Fruit fly (Drosophila melanogaster) whole organism, prepupa: ENCODE measurements around the gene 7B2.
A peak's percentile ranks its signal among the peaks of the same experiment; 100 is the strongest.

Source experiments
- Blimp-1 ChIP-seq: fragments of 200-800 bp; sonication (Bioruptor generic); optimal IDR thresholded peaks from 3 replicates; lab custom pipeline; 2017; ENCODE audit warnings: missing biosample characterization, missing genetic modification characterization, mild to moderate bottlenecking, moderate library complexity, missing genetic modification reagents
- CG10631 ChIP-seq: fragments of 200-800 bp; sonication (Bioruptor generic); optimal IDR thresholded peaks from 2 replicates; lab custom pipeline; 2016; ENCODE audit warnings: missing biosample characterization, missing genetic modification characterization
- CG11762 ChIP-seq: fragments of 200-800 bp; sonication (Bioruptor generic); optimal IDR thresholded peaks from 3 replicates; lab custom pipeline; 2016; ENCODE audit warnings: missing biosample characterization, missing genetic modification characterization; ENCODE audit not compliant: insufficient read depth
- CG11902 ChIP-seq: fragments of 200-800 bp; sonication (Bioruptor generic); optimal IDR thresholded peaks from 3 replicates; lab custom pipeline; 2016; ENCODE audit warnings: missing biosample characterization, missing genetic modification characterization
- CG15336 ChIP-seq: fragments of 200-800 bp; sonication (Bioruptor generic); IDR thresholded peaks from 2 replicates; pipeline ENCODE4 v1.3.6; 2022; ENCODE audit warnings: missing biosample characterization, missing genetic modification characterization
- CG31627 ChIP-seq: fragments of 200-800 bp; sonication (Bioruptor generic); optimal IDR thresholded peaks from 3 replicates; lab custom pipeline; 2016; ENCODE audit warnings: missing biosample characterization, missing genetic modification characterization
- CG32006 ChIP-seq: fragments of 200-800 bp; sonication (Bioruptor generic); optimal IDR thresholded peaks from 3 replicates; lab custom pipeline; 2017; ENCODE audit warnings: missing biosample characterization, mild to moderate bottlenecking, missing genetic modification characterization
- CG34406 ChIP-seq: fragments of 200-800 bp; sonication (Bioruptor generic); optimal IDR thresholded peaks from 3 replicates; lab custom pipeline; 2016; ENCODE audit warnings: missing biosample characterization, missing genetic modification characterization
- CG3919 ChIP-seq: fragments of 200-800 bp; sonication (Bioruptor generic); optimal IDR thresholded peaks from 3 replicates; lab custom pipeline; 2016; ENCODE audit warnings: missing biosample characterization, missing genetic modification characterization
- CG4318 ChIP-seq: fragments of 200-800 bp; sonication (Bioruptor generic); optimal IDR thresholded peaks from 3 replicates; lab custom pipeline; 2017; ENCODE audit warnings: missing biosample characterization, mild to moderate bottlenecking, missing genetic modification characterization
- CG6163 ChIP-seq: fragments of 200-800 bp; sonication (Bioruptor generic); IDR thresholded peaks from 3 replicates; pipeline ENCODE4 v1.3.6; 2022; ENCODE audit warnings: missing biosample characterization, missing genetic modification characterization
- CG6276 ChIP-seq: fragments of 200-800 bp; sonication (Bioruptor generic); optimal IDR thresholded peaks from 2 replicates; lab custom pipeline; 2017; ENCODE audit warnings: missing biosample characterization, mild to moderate bottlenecking, missing genetic modification characterization
- CG6792 ChIP-seq: fragments of 200-800 bp; sonication (Bioruptor generic); optimal IDR thresholded peaks from 3 replicates; lab custom pipeline; 2016; ENCODE audit warnings: missing biosample characterization, missing genetic modification characterization
- CG6808 ChIP-seq: fragments of 200-800 bp; sonication (Bioruptor generic); optimal IDR thresholded peaks from 3 replicates; lab custom pipeline; 2017; ENCODE audit warnings: missing biosample characterization, missing genetic modification characterization, mild to moderate bottlenecking, moderate library complexity, missing genetic modification reagents
- CG6854 ChIP-seq: fragments of 200-800 bp; sonication (Bioruptor generic); optimal IDR thresholded peaks from 2 replicates; lab custom pipeline; 2017; ENCODE audit warnings: missing biosample characterization, mild to moderate bottlenecking, missing genetic modification characterization
- CG8119 ChIP-seq: fragments of 200-800 bp; sonication (Bioruptor generic); IDR thresholded peaks from 3 replicates; pipeline ENCODE4 v1.3.6; 2022; ENCODE audit warnings: missing biosample characterization, missing genetic modification characterization
- CG8319 ChIP-seq: fragments of 200-800 bp; sonication (Bioruptor generic); optimal IDR thresholded peaks from 3 replicates; lab custom pipeline; 2016; ENCODE audit warnings: missing biosample characterization, missing genetic modification characterization
- CG8632 ChIP-seq: fragments of 200-800 bp; sonication (Bioruptor generic); optimal IDR thresholded peaks from 3 replicates; lab custom pipeline; 2016; ENCODE audit warnings: missing biosample characterization, missing genetic modification characterization
- CG9139 ChIP-seq: fragments of 200-800 bp; sonication (Bioruptor generic); optimal IDR thresholded peaks from 3 replicates; lab custom pipeline; 2017; ENCODE audit warnings: missing biosample characterization, mild to moderate bottlenecking, missing genetic modification characterization
- Eip75B ChIP-seq: fragments of 200-800 bp; sonication (Bioruptor generic); optimal IDR thresholded peaks from 3 replicates; lab custom pipeline; 2016; ENCODE audit warnings: missing biosample characterization, missing genetic modification characterization
- Eip78C ChIP-seq: fragments of 200-800 bp; sonication (Bioruptor generic); peaks from one replicate; lab custom pipeline; 2016; ENCODE audit warnings: missing biosample characterization, missing genetic modification characterization
- Eip93F ChIP-seq: fragments of 200-800 bp; sonication (Bioruptor generic); optimal IDR thresholded peaks from 2 replicates; lab custom pipeline; 2016; ENCODE audit warnings: missing biosample characterization, mild to moderate bottlenecking, missing genetic modification characterization
- Ets21C ChIP-seq: fragments of 200-800 bp; sonication (Bioruptor generic); optimal IDR thresholded peaks from 3 replicates; lab custom pipeline; 2016; ENCODE audit warnings: missing biosample characterization, missing genetic modification characterization
- Gug ChIP-seq: fragments of 200-800 bp; sonication (Bioruptor generic); IDR thresholded peaks from 2 replicates; pipeline ENCODE4 v1.3.6; 2022; ENCODE audit warnings: missing biosample characterization, missing genetic modification characterization
- Hr39 ChIP-seq: fragments of 200-800 bp; sonication (Bioruptor generic); optimal IDR thresholded peaks from 2 replicates; lab custom pipeline; 2016; ENCODE audit warnings: missing biosample characterization, missing genetic modification characterization
- Hr4 ChIP-seq: fragments of 200-800 bp; sonication (Bioruptor generic); optimal IDR thresholded peaks from 3 replicates; lab custom pipeline; 2016; ENCODE audit warnings: missing biosample characterization, missing genetic modification characterization
- OdsH ChIP-seq: fragments of 200-800 bp; sonication (Bioruptor generic); optimal IDR thresholded peaks from 3 replicates; lab custom pipeline; 2016; ENCODE audit warnings: missing biosample characterization, missing genetic modification characterization
- Sox102F ChIP-seq: fragments of 200-800 bp; sonication (Bioruptor generic); optimal IDR thresholded peaks from 2 replicates; lab custom pipeline; 2016; ENCODE audit warnings: missing biosample characterization, mild to moderate bottlenecking, missing genetic modification characterization
- Sox14 ChIP-seq: fragments of 200-800 bp; sonication (Bioruptor generic); optimal IDR thresholded peaks from 3 replicates; lab custom pipeline; 2016; ENCODE audit warnings: missing biosample characterization, missing genetic modification characterization
- Sox15 ChIP-seq: fragments of 200-800 bp; sonication (Bioruptor generic); optimal IDR thresholded peaks from 3 replicates; lab custom pipeline; 2016; ENCODE audit warnings: missing biosample characterization, missing genetic modification characterization
- acj6 ChIP-seq: fragments of 200-800 bp; sonication (Bioruptor generic); optimal IDR thresholded peaks from 3 replicates; lab custom pipeline; 2016; ENCODE audit warnings: missing biosample characterization, missing genetic modification characterization
- cyc ChIP-seq: fragments of 200-800 bp; sonication (Bioruptor generic); optimal IDR thresholded peaks from 3 replicates; lab custom pipeline; 2016; ENCODE audit warnings: missing biosample characterization, missing genetic modification characterization
- dac ChIP-seq: fragments of 200-800 bp; sonication (Bioruptor generic); optimal IDR thresholded peaks from 2 replicates; lab custom pipeline; 2017; ENCODE audit warnings: missing biosample characterization, mild to moderate bottlenecking, missing genetic modification characterization
- dsx ChIP-seq: fragments of 200-800 bp; optimal IDR thresholded peaks from 3 replicates; lab custom pipeline; 2019; ENCODE audit warnings: missing biosample characterization, mild to moderate bottlenecking, missing genetic modification characterization, moderate library complexity; ENCODE audit not compliant: poor library complexity, severe bottlenecking
- eg ChIP-seq: fragments of 200-800 bp; sonication (Bioruptor generic); IDR thresholded peaks from 3 replicates; pipeline ENCODE4 v1.3.6; 2022; ENCODE audit warnings: missing biosample characterization, missing genetic modification characterization
- esn ChIP-seq: fragments of 200-800 bp; sonication (Bioruptor generic); optimal IDR thresholded peaks from 2 replicates; lab custom pipeline; 2016; ENCODE audit warnings: missing biosample characterization, mild to moderate bottlenecking, missing genetic modification characterization, moderate library complexity
- fd59A ChIP-seq: fragments of 200-800 bp; sonication (Bioruptor generic); optimal IDR thresholded peaks from 2 replicates; lab custom pipeline; 2017; ENCODE audit warnings: missing biosample characterization, mild to moderate bottlenecking, missing genetic modification characterization, missing genetic modification reagents
- fkh ChIP-seq: fragments of 200-800 bp; sonication (Bioruptor generic); optimal IDR thresholded peaks from 3 replicates; lab custom pipeline; 2017; ENCODE audit warnings: missing biosample characterization, mild to moderate bottlenecking, missing genetic modification characterization, moderate library complexity
- lz ChIP-seq: fragments of 200-800 bp; sonication (Bioruptor generic); optimal IDR thresholded peaks from 3 replicates; lab custom pipeline; 2016; ENCODE audit warnings: missing biosample characterization, missing genetic modification characterization
- net ChIP-seq: fragments of 200-800 bp; sonication (Bioruptor generic); optimal IDR thresholded peaks from 3 replicates; lab custom pipeline; 2016; ENCODE audit warnings: missing biosample characterization, missing genetic modification characterization
- pdm3 ChIP-seq: fragments of 200-800 bp; sonication (Bioruptor generic); optimal IDR thresholded peaks from 3 replicates; lab custom pipeline; 2016; ENCODE audit warnings: missing biosample characterization, missing genetic modification characterization
- salr ChIP-seq, 2 experiments: fragments of 200-800 bp; sonication (Bioruptor generic); optimal IDR thresholded peaks; 3 replicates each; lab custom pipeline; 2016 to 2018; ENCODE audit warnings: missing biosample characterization in 2 of 2, missing genetic modification characterization in 2 of 2, mild to moderate bottlenecking in 1 of 2
- spab ChIP-seq: fragments of 200-800 bp; sonication (Bioruptor generic); optimal IDR thresholded peaks from 2 replicates; lab custom pipeline; 2017; ENCODE audit warnings: missing biosample characterization, mild to moderate bottlenecking, missing genetic modification characterization, missing genetic modification reagents
- ss ChIP-seq, 2 experiments: fragments of 200-800 bp; sonication (Bioruptor generic); optimal IDR thresholded peaks; 2 replicates in 1 of 2; 3 replicates in 1 of 2; lab custom pipeline; 2017 to 2018; ENCODE audit warnings: mild to moderate bottlenecking in 2 of 2, missing biosample characterization in 2 of 2, missing genetic modification characterization in 2 of 2, moderate library complexity in 1 of 2
- svp ChIP-seq: fragments of 200-800 bp; sonication (Bioruptor generic); peaks from one replicate; lab custom pipeline; 2016; ENCODE audit warnings: missing biosample characterization, missing genetic modification characterization
- topi ChIP-seq: fragments of 200-800 bp; sonication (Bioruptor generic); optimal IDR thresholded peaks from 3 replicates; lab custom pipeline; 2016; ENCODE audit warnings: missing biosample characterization, missing genetic modification characterization
- vri ChIP-seq: fragments of 200-800 bp; sonication (Bioruptor generic); optimal IDR thresholded peaks from 3 replicates; lab custom pipeline; 2016; ENCODE audit warnings: missing biosample characterization, mild to moderate bottlenecking, missing genetic modification characterization

7B2 gene

dm6 chr3R:5376612-5377011 lies at the start of gene 7B2:
7B2 (plus strand) TSS chr3R:5376780.
- TF ChIP-seq topi, result no peak
- TF ChIP-seq CG4318 (GFP tag; lab: Kevin White, UChicago), result no peak
- no peak for TF ChIP-seq pdm3 (GFP tag; lab: Kevin White, UChicago)
- TF ChIP-seq CG9139 (GFP tag; lab: Kevin White, UChicago), result no peak
- no peak for TF ChIP-seq CG8119 (GFP tag; lab: Robert Waterston, UW)
- TF ChIP-seq CG11762 (GFP tag; lab: Kevin White, UChicago), result no peak
- no peak for TF ChIP-seq svp
- TF ChIP-seq Sox14, result no peak
- TF ChIP-seq CG6808 (GFP tag; lab: Kevin White, UChicago), result no peak
- TF ChIP-seq Hr4 (GFP tag; lab: Kevin White, UChicago), result no peak
- no peak for TF ChIP-seq CG31627 (GFP tag; lab: Kevin White, UChicago)
- no peak for TF ChIP-seq lz (GFP tag; lab: Kevin White, UChicago)

dm6 chr3R:5327911-5328310 lies 48.7 kb upstream of the 7B2 start:
- TF ChIP-seq fkh (GFP tag; lab: Kevin White, UChicago), result peak; percentile 62
- peak; percentile 9 for TF ChIP-seq Eip78C
- TF ChIP-seq CG32006 (GFP tag; lab: Kevin White, UChicago), result no peak
- peak; percentile 81 for TF ChIP-seq svp

- no peak for TF ChIP-seq Gug
- TF ChIP-seq topi, result no peak
- TF ChIP-seq ss (GFP tag; optimal IDR thresholded peaks at IDR 0.05; lab: Kevin White, UChicago), result no peak
- TF ChIP-seq Sox14, result no peak
- no peak for TF ChIP-seq vri
- no peak for TF ChIP-seq Sox102F (GFP tag; lab: Kevin White, UChicago)
- no peak for TF ChIP-seq net (GFP tag; lab: Kevin White, UChicago)
- TF ChIP-seq CG3919 (GFP tag; lab: Kevin White, UChicago), result peak; percentile 19
- TF ChIP-seq CG15336, result no peak; the same call in 1 of the 2 replicates
- peak; percentile 9 for TF ChIP-seq CG6792 (GFP tag; lab: Kevin White, UChicago)
- peak; percentile 39 for TF ChIP-seq acj6
- TF ChIP-seq CG10631 (GFP tag; lab: Kevin White, UChicago), result peak; percentile 50
- no peak for TF ChIP-seq dsx (GFP tag; lab: Kevin White, UChicago)
- peak; percentile 33 for TF ChIP-seq spab
- no peak for TF ChIP-seq Blimp-1 (GFP tag; lab: Kevin White, UChicago)
- no peak for TF ChIP-seq Eip93F (GFP tag; lab: Kevin White, UChicago)
- no peak for TF ChIP-seq CG9139 (GFP tag; lab: Kevin White, UChicago)
- TF ChIP-seq Sox15 (GFP tag; lab: Kevin White, UChicago), result no peak
- TF ChIP-seq fkh (GFP tag; lab: Kevin White, UChicago), result no peak
- no peak for TF ChIP-seq CG6808 (GFP tag; lab: Kevin White, UChicago)
- peak; percentile 19 for TF ChIP-seq esn (GFP tag; lab: Kevin White, UChicago)
- 0 out of 3 replicates have a peak, but pooled peaks have one; percentile 27 for TF ChIP-seq eg
- TF ChIP-seq CG11762 (GFP tag; lab: Kevin White, UChicago), result no peak
- no peak for TF ChIP-seq CG8632 (GFP tag; lab: Kevin White, UChicago)
- peak; percentile 25 for TF ChIP-seq dac (GFP tag; lab: Kevin White, UChicago)
- peak; percentile 39; the same call in 1 of the 3 replicates for TF ChIP-seq CG6163 (GFP tag; lab: Robert Waterston, UW)
- peak; percentile 29 for TF ChIP-seq lz (GFP tag; lab: Kevin White, UChicago)
- peak; percentile 30 for TF ChIP-seq pdm3 (GFP tag; lab: Kevin White, UChicago)
- TF ChIP-seq salr (GFP tag; optimal IDR thresholded peaks at IDR 0.05; lab: Kevin White, UChicago), result peak in 1 of 2 experiments; percentile 44
- TF ChIP-seq Eip75B (GFP tag; lab: Kevin White, UChicago), result peak; percentile 3
- no peak for TF ChIP-seq CG6854 (GFP tag; lab: Kevin White, UChicago)
- no peak for TF ChIP-seq svp
- TF ChIP-seq CG11902 (GFP tag; lab: Kevin White, UChicago), result no peak
- TF ChIP-seq CG8319 (GFP tag; lab: Kevin White, UChicago), result no peak
- no peak for TF ChIP-seq Ets21C (GFP tag; lab: Kevin White, UChicago)
- peak; percentile 1 for TF ChIP-seq CG6276 (GFP tag; lab: Kevin White, UChicago)
- no peak for TF ChIP-seq CG34406 (GFP tag; lab: Kevin White, UChicago)
- no peak for TF ChIP-seq fd59A (GFP tag; lab: Kevin White, UChicago)
- no peak for TF ChIP-seq cyc
- peak; percentile 47 for TF ChIP-seq OdsH (GFP tag; lab: Kevin White, UChicago)
- peak; percentile 4 for TF ChIP-seq Hr39 (GFP tag; lab: Kevin White, UChicago)
Measured at dm6 chr3R:5330338-5330737, 46.2 kb upstream of the 7B2 start.
